Worm (Caenorhabditis elegans): ENCODE results near the gene col-140.

- TF ChIP-seq skn-1 (tag; optimal IDR thresholded peaks at IDR 0.05) (no peak), aly-2 (tag; optimal IDR thresholded peaks at IDR 0.05) (no peak), alr-1 (tag; optimal IDR thresholded peaks at IDR 0.05) (no peak), lsy-2 (tag; optimal IDR thresholded peaks at IDR 0.05) (no peak)
These were observed 15.0 kb upstream of the col-140 start for ce11 chrV:5851631-5852030.

Measured in whole organism, L2 larva.